Worm (Caenorhabditis elegans): ENCODE results near the gene srg-29.

DNA sequence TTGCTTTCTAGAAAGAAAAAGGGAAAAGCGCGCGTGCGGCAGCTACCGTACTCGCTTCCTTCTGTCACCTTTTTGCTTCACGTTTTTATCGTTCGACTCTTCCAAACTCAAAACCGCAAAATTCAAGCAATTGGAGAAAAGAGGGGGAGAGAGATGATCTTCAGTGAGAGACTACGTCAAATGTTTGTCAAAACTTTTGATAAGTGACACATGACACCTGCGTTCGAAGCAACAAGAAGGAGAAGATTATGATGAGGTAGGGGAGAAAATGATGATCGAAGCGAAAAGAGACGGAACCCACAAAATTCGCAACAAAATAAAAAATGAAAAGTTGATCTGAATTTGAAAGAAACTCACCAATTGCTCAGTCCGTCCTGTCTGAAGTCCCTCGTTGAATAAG is 18.6 kb upstream of the srg-29 start:
- TF ChIP-seq ceh-2 (tag; optimal IDR thresholded peaks at IDR 0.05) (no peak), mec-3 (tag; optimal IDR thresholded peaks at IDR 0.05; ENCODE audit: borderline replicate concordance) (no peak), K09A11.1 (tag; optimal IDR thresholded peaks at IDR 0.05; ENCODE audit: insufficient read depth) (no peak), ama-1 (optimal IDR thresholded peaks at IDR 0.05) (no peak)
